Fruit fly (Drosophila melanogaster) whole organism, embryonic: ENCODE measurements around the gene CG15368.

ENCODE experiments used
- Aef1 ChIP-seq: fragments of 200-800 bp; sonication (Bioruptor generic); IDR thresholded peaks from 3 replicates; pipeline ENCODE4 v1.3.6; 2022; ENCODE audit warnings: missing biosample characterization, missing genetic modification characterization
- Antp ChIP-seq: fragments of 200-800 bp; sonication (Bioruptor generic); optimal IDR thresholded peaks from 3 replicates; lab custom pipeline; 2016; ENCODE audit warnings: missing biosample characterization, missing genetic modification characterization
- CG12391 ChIP-seq: fragments of 200-800 bp; sonication (Bioruptor generic); optimal IDR thresholded peaks from 3 replicates; lab custom pipeline; 2018; ENCODE audit warnings: missing biosample characterization, mild to moderate bottlenecking, missing genetic modification characterization, moderate library complexity
- CG12769 ChIP-seq: fragments of 200-800 bp; sonication (Bioruptor generic); optimal IDR thresholded peaks from 2 replicates; lab custom pipeline; 2019; ENCODE audit warnings: missing biosample characterization, mild to moderate bottlenecking, missing genetic modification characterization, moderate library complexity
- CG15514 ChIP-seq: fragments of 200-800 bp; sonication (Bioruptor generic); optimal IDR thresholded peaks from 3 replicates; lab custom pipeline; 2017; ENCODE audit warnings: missing biosample characterization, missing genetic modification characterization, mild to moderate bottlenecking, moderate library complexity, missing genetic modification reagents
- CG16863 ChIP-seq: fragments of 200-800 bp; sonication (Bioruptor generic); optimal IDR thresholded peaks from 3 replicates; lab custom pipeline; 2016; ENCODE audit warnings: missing biosample characterization, missing genetic modification characterization
- CG17359 ChIP-seq: fragments of 200-800 bp; sonication (Bioruptor generic); optimal IDR thresholded peaks from 3 replicates; lab custom pipeline; 2018; ENCODE audit warnings: missing biosample characterization, mild to moderate bottlenecking, missing genetic modification characterization, moderate library complexity
- CG17568 ChIP-seq: fragments of 200-800 bp; sonication (Bioruptor generic); optimal IDR thresholded peaks from 2 replicates; lab custom pipeline; 2018; ENCODE audit warnings: missing biosample characterization, mild to moderate bottlenecking, missing genetic modification characterization, moderate library complexity
- CG34422 ChIP-seq: fragments of 200-800 bp; sonication (Bioruptor generic); IDR thresholded peaks from 3 replicates; pipeline ENCODE4 v1.3.6; 2022; ENCODE audit warnings: missing biosample characterization, missing genetic modification characterization
- CG4404 ChIP-seq: fragments of 200-800 bp; sonication (Bioruptor generic); IDR thresholded peaks from 2 replicates; pipeline ENCODE4 v1.3.6; 2022; ENCODE audit warnings: missing biosample characterization, missing genetic modification characterization
- CG6689 ChIP-seq: fragments of 200-800 bp; sonication (Bioruptor generic); IDR thresholded peaks from 2 replicates; pipeline ENCODE4 v1.3.6; 2022; ENCODE audit warnings: missing biosample characterization, missing genetic modification characterization
- CG7357 ChIP-seq: fragments of 200-800 bp; sonication (Bioruptor generic); IDR thresholded peaks from 3 replicates; pipeline ENCODE4 v1.3.6; 2022; ENCODE audit warnings: missing biosample characterization, missing genetic modification characterization
- CG7839 ChIP-seq: fragments of 200-800 bp; sonication (Bioruptor generic); optimal IDR thresholded peaks from 3 replicates; lab custom pipeline; 2018; ENCODE audit warnings: missing biosample characterization, mild to moderate bottlenecking, missing genetic modification characterization, moderate library complexity
- CrebB ChIP-seq: fragments of 200-800 bp; sonication (Bioruptor generic); optimal IDR thresholded peaks from 3 replicates; lab custom pipeline; 2018; ENCODE audit warnings: missing biosample characterization, mild to moderate bottlenecking, missing genetic modification characterization
- ERR ChIP-seq: fragments of 200-800 bp; sonication (Bioruptor generic); optimal IDR thresholded peaks from 2 replicates; lab custom pipeline; 2016; ENCODE audit warnings: missing biosample characterization, missing genetic modification characterization
- Ets65A ChIP-seq: fragments of 200-800 bp; sonication (Bioruptor generic); peaks from one replicate; lab custom pipeline; 2016; ENCODE audit warnings: missing biosample characterization, missing genetic modification characterization
- Gsc ChIP-seq: fragments of 200-800 bp; sonication (Bioruptor generic); IDR thresholded peaks from 2 replicates; pipeline ENCODE4 v1.3.6; 2022; ENCODE audit warnings: missing biosample characterization, missing genetic modification characterization
- Gug ChIP-seq: fragments of 200-800 bp; sonication (Bioruptor generic); IDR thresholded peaks from 4 replicates; pipeline ENCODE4 v1.3.6; 2022; ENCODE audit warnings: missing biosample characterization, missing genetic modification characterization
- HLHmδ ChIP-seq: fragments of 200-800 bp; sonication (Bioruptor generic); optimal IDR thresholded peaks from 2 replicates; lab custom pipeline; 2018; ENCODE audit warnings: missing biosample characterization, mild to moderate bottlenecking, missing genetic modification characterization, moderate library complexity
- HmgZ ChIP-seq: fragments of 200-800 bp; sonication (Bioruptor generic); optimal IDR thresholded peaks from 2 replicates; lab custom pipeline; 2018; ENCODE audit warnings: missing biosample characterization, mild to moderate bottlenecking, missing genetic modification characterization
- Lim3 ChIP-seq: fragments of 200-800 bp; sonication (Bioruptor generic); IDR thresholded peaks from 2 replicates; pipeline ENCODE4 v1.3.6; 2022; ENCODE audit warnings: missing biosample characterization, missing genetic modification characterization
- Mrtf ChIP-seq: fragments of 200-800 bp; sonication (Bioruptor generic); IDR thresholded peaks from 3 replicates; pipeline ENCODE4 v1.3.6; 2022; ENCODE audit warnings: missing biosample characterization, missing genetic modification characterization
- Opbp ChIP-seq: fragments of 200-800 bp; sonication (Bioruptor generic); IDR thresholded peaks from 3 replicates; pipeline ENCODE4 v1.3.6; 2022; ENCODE audit warnings: missing biosample characterization, missing genetic modification characterization; ENCODE audit not compliant: partially characterized antibody
- Optix ChIP-seq: fragments of 200-800 bp; sonication (Bioruptor generic); IDR thresholded peaks from 3 replicates; pipeline ENCODE4 v1.3.6; 2022; ENCODE audit warnings: missing biosample characterization, missing genetic modification characterization
- Sox102F ChIP-seq: fragments of 200-800 bp; sonication (Bioruptor generic); optimal IDR thresholded peaks from 2 replicates; lab custom pipeline; 2018; ENCODE audit warnings: missing biosample characterization, mild to moderate bottlenecking, missing genetic modification characterization, moderate library complexity
- amos ChIP-seq: fragments of 200-800 bp; sonication (Bioruptor generic); IDR thresholded peaks from 2 replicates; pipeline ENCODE4 v1.3.6; 2022; ENCODE audit warnings: missing biosample characterization, missing genetic modification characterization; ENCODE audit not compliant: partially characterized antibody
- bab2 ChIP-seq: fragments of 200-800 bp; sonication (Bioruptor generic); optimal IDR thresholded peaks from 2 replicates; lab custom pipeline; 2016; ENCODE audit warnings: missing biosample characterization, missing genetic modification characterization
- ci ChIP-seq: fragments of 200-800 bp; sonication (Bioruptor generic); IDR thresholded peaks from 3 replicates; pipeline ENCODE4 v1.3.6; 2022; ENCODE audit warnings: missing biosample characterization, missing genetic modification characterization
- dan ChIP-seq: fragments of 200-800 bp; sonication (Bioruptor generic); IDR thresholded peaks from 2 replicates; pipeline ENCODE4 v1.3.6; 2022; ENCODE audit warnings: missing biosample characterization, missing genetic modification characterization
- dmrt99B ChIP-seq: fragments of 200-800 bp; sonication (Bioruptor generic); optimal IDR thresholded peaks from 2 replicates; lab custom pipeline; 2018; ENCODE audit warnings: missing biosample characterization, mild to moderate bottlenecking, missing genetic modification characterization, moderate library complexity
- dpn ChIP-seq, 2 experiments: fragments of 200-800 bp; sonication (Bioruptor generic); optimal IDR thresholded peaks; 3 replicates each; lab custom pipeline; 2016; ENCODE audit warnings: missing biosample characterization in 2 of 2, missing genetic modification characterization in 2 of 2
- fd96Cb ChIP-seq: fragments of 200-800 bp; sonication (Bioruptor generic); optimal IDR thresholded peaks from 2 replicates; lab custom pipeline; 2018; ENCODE audit warnings: missing biosample characterization, mild to moderate bottlenecking, missing genetic modification characterization, moderate library complexity
- gem ChIP-seq: fragments of 200-800 bp; sonication (Bioruptor generic); optimal IDR thresholded peaks from 2 replicates; lab custom pipeline; 2019; ENCODE audit warnings: missing biosample characterization, mild to moderate bottlenecking, missing genetic modification characterization, moderate library complexity
- grau ChIP-seq: fragments of 200-800 bp; optimal IDR thresholded peaks from 3 replicates; lab custom pipeline; 2019; ENCODE audit warnings: missing biosample characterization, mild to moderate bottlenecking, missing genetic modification characterization, moderate library complexity
- hkb ChIP-seq, 2 experiments: fragments of 200-800 bp in 1 of 2; fragments of >200 bp in 1 of 2; sonication (Bioruptor generic) in 1 of 2; IDR thresholded peaks in 1 of 2; optimal IDR thresholded peaks in 1 of 2; 2 replicates each; pipeline versions ENCODE4 v1.3.6 to Lab custom; 2017 to 2022; ENCODE audit warnings: missing biosample characterization in 1 of 2, missing genetic modification characterization in 1 of 2
- inv ChIP-seq: fragments of 200-800 bp; sonication (Bioruptor generic); IDR thresholded peaks from 2 replicates; pipeline ENCODE4 v1.3.6; 2022; ENCODE audit warnings: missing biosample characterization, missing genetic modification characterization; ENCODE audit not compliant: partially characterized antibody
- knrl ChIP-seq: fragments of 200-800 bp; sonication (Bioruptor generic); IDR thresholded peaks from 3 replicates; pipeline ENCODE4 v1.3.6; 2022; ENCODE audit warnings: missing biosample characterization, missing genetic modification characterization; ENCODE audit not compliant: partially characterized antibody
- lmd ChIP-seq: fragments of 200-800 bp; sonication (Bioruptor generic); IDR thresholded peaks from 2 replicates; pipeline ENCODE4 v1.3.6; 2022; ENCODE audit warnings: missing biosample characterization, missing genetic modification characterization
- peb ChIP-seq: fragments of 200-800 bp; sonication (Bioruptor generic); IDR thresholded peaks from 2 replicates; pipeline ENCODE4 v1.3.6; 2022; ENCODE audit warnings: missing biosample characterization, missing genetic modification characterization
- phol ChIP-seq: fragments of 200-800 bp; sonication (Bioruptor generic); optimal IDR thresholded peaks from 3 replicates; lab custom pipeline; 2018; ENCODE audit warnings: missing biosample characterization, mild to moderate bottlenecking, missing genetic modification characterization, moderate library complexity
- prd ChIP-seq, 3 experiments: fragments of >200 bp in 2 of 3; fragments of 200-800 bp in 1 of 3; sonication (Bioruptor generic) in 1 of 3; optimal IDR thresholded peaks in 2 of 3; IDR thresholded peaks in 1 of 3; 2 replicates in 2 of 3; 3 replicates in 1 of 3; pipeline versions ENCODE4 v1.3.6 to Lab custom; 2017 to 2022; ENCODE audit warnings: missing biosample characterization in 1 of 3, missing genetic modification characterization in 1 of 3
- ranshi ChIP-seq: fragments of 200-800 bp; sonication (Bioruptor generic); IDR thresholded peaks from 2 replicates; pipeline ENCODE4 v1.3.6; 2022; ENCODE audit warnings: missing biosample characterization, missing genetic modification characterization
- row ChIP-seq: fragments of 200-800 bp; sonication (Bioruptor generic); IDR thresholded peaks from 3 replicates; pipeline ENCODE4 v1.3.6; 2022; ENCODE audit warnings: missing biosample characterization, missing genetic modification characterization
- ssp ChIP-seq: fragments of 200-800 bp; sonication (Bioruptor generic); IDR thresholded peaks from 2 replicates; pipeline ENCODE4 v1.3.6; 2022; ENCODE audit warnings: missing biosample characterization, missing genetic modification characterization
- stwl ChIP-seq: fragments of 200-800 bp; sonication (Bioruptor generic); optimal IDR thresholded peaks from 3 replicates; lab custom pipeline; 2018; ENCODE audit warnings: missing biosample characterization, mild to moderate bottlenecking, missing genetic modification characterization, moderate library complexity
- tup ChIP-seq: fragments of 200-800 bp; sonication (Bioruptor generic); optimal IDR thresholded peaks from 2 replicates; lab custom pipeline; 2016; ENCODE audit warnings: missing biosample characterization, mild to moderate bottlenecking, missing genetic modification characterization, moderate library complexity
- wor ChIP-seq: fragments of 200-800 bp; sonication (Bioruptor generic); IDR thresholded peaks from 2 replicates; pipeline ENCODE4 v1.3.6; 2022; ENCODE audit warnings: missing biosample characterization, missing genetic modification characterization
- z ChIP-seq: fragments of 200-800 bp; sonication (Bioruptor generic); IDR thresholded peaks from 3 replicates; pipeline ENCODE4 v1.3.6; 2022; ENCODE audit warnings: missing biosample characterization, missing genetic modification characterization
- zfh1 ChIP-seq: fragments of 200-800 bp; sonication (Bioruptor generic); IDR thresholded peaks from 3 replicates; pipeline ENCODE4 v1.3.6; 2022; ENCODE audit warnings: missing biosample characterization, missing genetic modification characterization

CG15368 gene

dm6 chrX:9220434-9220833 is 4.8 kb downstream of the CG15368 start (continued):
- peak; percentile 49; the same call in 1 of the 3 replicates for TF ChIP-seq zfh1 (GFP tag; lab: Robert Waterston, UW)
- TF ChIP-seq inv (GFP tag; lab: Robert Waterston, UW), result no peak
- TF ChIP-seq wor, result 0 out of 2 replicates have a peak, but pooled peaks have one; percentile 24
- TF ChIP-seq Gug (GFP tag; lab: Robert Waterston, UW), result peak; percentile 54; the same call in 2 of the 4 replicates
- peak; percentile 34 for TF ChIP-seq gem (tag; lab: Kevin White, UChicago)
- TF ChIP-seq CG4404 (GFP tag; lab: Robert Waterston, UW), result peak; percentile 42; the same call in 1 of the 2 replicates
- TF ChIP-seq HLHmδ, result no peak
- no peak for TF ChIP-seq z (GFP tag; lab: Robert Waterston, UW)
- peak; percentile 80 for TF ChIP-seq grau (tag; lab: Kevin White, UChicago)
- TF ChIP-seq Opbp, result no peak
- 0 out of 2 replicates have a peak, but pooled peaks have one; percentile 16 for TF ChIP-seq peb (GFP tag; lab: Robert Waterston, UW)
- peak; percentile 31 for TF ChIP-seq CG17359 (tag; lab: Kevin White, UChicago)
- TF ChIP-seq Lim3 (GFP tag; lab: Robert Waterston, UW), result no peak
- TF ChIP-seq CG17568, result no peak
- peak; percentile 85 for TF ChIP-seq Ets65A (GFP tag; lab: Kevin White, UChicago)
- no peak for TF ChIP-seq ERR (GFP tag; lab: Kevin White, UChicago)
- no peak for TF ChIP-seq dpn (GFP tag; optimal IDR thresholded peaks at IDR 0.05; lab: Kevin White, UChicago)
- TF ChIP-seq CG16863 (GFP tag; lab: Kevin White, UChicago), result peak; percentile 2
- TF ChIP-seq Mrtf (GFP tag; lab: Robert Waterston, UW), result 0 out of 3 replicates have a peak, but pooled peaks have one; percentile 23
- peak; percentile 55 for TF ChIP-seq lmd (GFP tag; lab: Robert Waterston, UW)
- no peak for TF ChIP-seq hkb (optimal IDR thresholded peaks at IDR 0.05; lab: Kevin White, UChicago)
- TF ChIP-seq hkb (GFP tag; IDR thresholded peaks at IDR 0.05; lab: Robert Waterston, UW), result 0 out of 2 replicates have a peak, but pooled peaks have one; percentile 19
- TF ChIP-seq CG15514 (GFP tag; lab: Kevin White, UChicago), result peak; percentile 90
- TF ChIP-seq Antp, result peak; percentile 32
- peak; percentile 33; the same call in 1 of the 3 replicates for TF ChIP-seq CG34422 (GFP tag; lab: Robert Waterston, UW)
- peak; percentile 34; the same call in 1 of the 3 replicates for TF ChIP-seq CG7357 (GFP tag; lab: Robert Waterston, UW)
- TF ChIP-seq tup (GFP tag; lab: Kevin White, UChicago), result no peak
- TF ChIP-seq Sox102F (GFP tag; lab: Kevin White, UChicago), result peak; percentile 45
- TF ChIP-seq stwl (tag; lab: Kevin White, UChicago), result no peak
- no peak for TF ChIP-seq amos
- TF ChIP-seq Gsc (GFP tag; lab: Robert Waterston, UW), result peak; percentile 49; the same call in 1 of the 2 replicates
- TF ChIP-seq CG6689 (GFP tag; lab: Robert Waterston, UW), result peak; percentile 24; the same call in 1 of the 2 replicates
- peak; percentile 51; the same call in 1 of the 3 replicates for TF ChIP-seq Optix (GFP tag; lab: Robert Waterston, UW)
- TF ChIP-seq ssp (GFP tag; lab: Robert Waterston, UW), result no peak
- no peak for TF ChIP-seq CG12769
- peak; percentile 35 for TF ChIP-seq fd96Cb (tag; lab: Kevin White, UChicago)
- TF ChIP-seq Aef1, result 0 out of 3 replicates have a peak, but pooled peaks have one; percentile 11
- no peak for TF ChIP-seq prd (optimal IDR thresholded peaks at IDR 0.05; lab: Kevin White, UChicago)
- peak; percentile 74 for TF ChIP-seq prd (GFP tag; IDR thresholded peaks at IDR 0.05; lab: Robert Waterston, UW)
- peak; percentile 23 for TF ChIP-seq phol (tag; lab: Kevin White, UChicago)
- peak; percentile 29; the same call in 1 of the 2 replicates for TF ChIP-seq ranshi
- peak; percentile 26 for TF ChIP-seq dmrt99B (tag; lab: Kevin White, UChicago)
- TF ChIP-seq row, result peak; percentile 66
- TF ChIP-seq knrl, result no peak
- no peak for TF ChIP-seq CrebB
- TF ChIP-seq ci (GFP tag; lab: Robert Waterston, UW), result peak; percentile 64; the same call in 1 of the 3 replicates
- peak; percentile 13 for TF ChIP-seq bab2
- TF ChIP-seq CG7839 (tag; lab: Kevin White, UChicago), result peak; percentile 23
- no peak for TF ChIP-seq HmgZ (tag; lab: Kevin White, UChicago)
- no peak for TF ChIP-seq dan (GFP tag; lab: Robert Waterston, UW)
- TF ChIP-seq CG12391 (tag; lab: Kevin White, UChicago), result peak; percentile 15
